Worm (Caenorhabditis elegans): ENCODE measurements around the gene teg-1.

ce11 chrIII:11283648-11284047 is 34.4 kb downstream of the teg-1 start:
- no peak for TF ChIP-seq unc-39 (tag; optimal IDR thresholded peaks at IDR 0.05)
- TF ChIP-seq elt-1 (tag; optimal IDR thresholded peaks at IDR 0.05): no peak
- no peak for TF ChIP-seq pha-4 (tag; optimal IDR thresholded peaks at IDR 0.05)
- TF ChIP-seq nhr-237 (tag; optimal IDR thresholded peaks at IDR 0.05): no peak
- TF ChIP-seq ceh-9 (tag; optimal IDR thresholded peaks at IDR 0.05): no peak
- TF ChIP-seq fkh-10 (GFP tag; optimal IDR thresholded peaks at IDR 0.05): no peak
- no peak for TF ChIP-seq egl-27 (tag; optimal IDR thresholded peaks at IDR 0.05)

Measured in whole organism, L3 larva.